Worm (Caenorhabditis elegans) whole organism, young adult: ENCODE results near the gene B0334.5.

Source experiments
- C06A6.2 ChIP-seq: fragments of 200-800 bp; sonication (Bioruptor generic); conservative IDR thresholded peaks from 2 replicates; pipeline ENCODE4 v1.3.6; 2022; ENCODE audit warnings: missing genetic modification characterization, missing compliant biosample characterization
- C17E4.6 ChIP-seq: fragments of 200-800 bp; sonication (Bioruptor generic); IDR thresholded peaks from 2 replicates; pipeline ENCODE4 v1.3.6; 2022; ENCODE audit warnings: missing genetic modification reagents, missing genetic modification characterization, missing compliant biosample characterization
- F10E7.11 ChIP-seq: sonication (generic microtip); optimal IDR thresholded peaks from 2 replicates; lab custom pipeline; 2017; ENCODE audit warnings: mild to moderate bottlenecking, missing genetic modification characterization, moderate library complexity, missing compliant biosample characterization
- F37B4.10 ChIP-seq: fragments of 200-800 bp; sonication (Bioruptor generic); IDR thresholded peaks from 2 replicates; pipeline ENCODE4 v1.3.6; 2022; ENCODE audit warnings: missing genetic modification characterization, missing compliant biosample characterization
- F49E8.2 ChIP-seq: sonication (generic microtip); optimal IDR thresholded peaks from 3 replicates; lab custom pipeline; 2017; ENCODE audit warnings: missing genetic modification characterization, mild to moderate bottlenecking, missing compliant biosample characterization, antibody characterized with exemption, moderate library complexity; ENCODE audit not compliant: insufficient read depth
- F57C9.4 ChIP-seq: sonication (generic microtip); optimal IDR thresholded peaks from 2 replicates; lab custom pipeline; 2017; ENCODE audit warnings: mild to moderate bottlenecking, missing genetic modification characterization, missing compliant biosample characterization
- K12H6.12 ChIP-seq: fragments of 200-800 bp; sonication (Bioruptor generic); optimal IDR thresholded peaks from 2 replicates; lab custom pipeline; 2018; ENCODE audit warnings: mild to moderate bottlenecking, missing genetic modification characterization, missing compliant biosample characterization
- T07F8.4 ChIP-seq: sonication (generic microtip); optimal IDR thresholded peaks from 2 replicates; lab custom pipeline; 2016; ENCODE audit warnings: mild to moderate bottlenecking, missing genetic modification characterization, moderate library complexity, missing compliant biosample characterization
- Y53F4B.3 ChIP-seq: fragments of 200-800 bp; sonication (Bioruptor generic); IDR thresholded peaks from 2 replicates; pipeline ENCODE4 v1.3.6; 2022; ENCODE audit warnings: missing genetic modification reagents, missing genetic modification characterization, missing compliant biosample characterization
- Y67H2A.10 ChIP-seq: fragments of 200-800 bp; sonication (Bioruptor generic); conservative IDR thresholded peaks from 2 replicates; pipeline ENCODE4 v1.3.6; 2022; ENCODE audit warnings: missing genetic modification reagents, missing genetic modification characterization, missing compliant biosample characterization
- Y95B8A.8 ChIP-seq: fragments of 200-800 bp; sonication (Bioruptor generic); IDR thresholded peaks from 2 replicates; pipeline ENCODE4 v1.3.6; 2022; ENCODE audit warnings: missing genetic modification reagents, missing genetic modification characterization, missing compliant biosample characterization
- akir-1 ChIP-seq: fragments of 200-800 bp; sonication (Bioruptor generic); optimal IDR thresholded peaks from 2 replicates; lab custom pipeline; 2018; ENCODE audit warnings: mild to moderate bottlenecking, missing genetic modification characterization, moderate library complexity, missing compliant biosample characterization
- aptf-3 ChIP-seq: fragments of 200-800 bp; sonication (Bioruptor generic); IDR thresholded peaks from 2 replicates; pipeline ENCODE4 v1.3.6; 2022; ENCODE audit warnings: missing genetic modification characterization, missing compliant biosample characterization
- attf-6 ChIP-seq: fragments of 200-800 bp; sonication (Bioruptor generic); IDR thresholded peaks from 2 replicates; pipeline ENCODE4 v1.3.6; 2022; ENCODE audit warnings: missing genetic modification reagents, missing genetic modification characterization, missing compliant biosample characterization
- ccch-3 ChIP-seq: fragments of 200-800 bp; sonication (Bioruptor generic); optimal IDR thresholded peaks from 2 replicates; lab custom pipeline; 2018; ENCODE audit warnings: mild to moderate bottlenecking, missing genetic modification characterization, missing compliant biosample characterization
- cebp-1 ChIP-seq, 2 experiments: fragments of 200-800 bp in 1 of 2; sonication (Bioruptor generic) in 1 of 2; sonication (generic microtip) in 1 of 2; IDR thresholded peaks in 1 of 2; optimal IDR thresholded peaks in 1 of 2; 2 replicates each; pipeline versions ENCODE4 v1.3.6 to Lab custom; 2017 to 2022; ENCODE audit warnings: missing compliant biosample characterization in 2 of 2, missing genetic modification characterization in 2 of 2, mild to moderate bottlenecking in 1 of 2, missing genetic modification reagents in 1 of 2, moderate library complexity in 1 of 2
- ceh-27 ChIP-seq: fragments of 200-800 bp; sonication (Bioruptor generic); optimal IDR thresholded peaks from 2 replicates; lab custom pipeline; 2018; ENCODE audit warnings: mild to moderate bottlenecking, missing genetic modification characterization, moderate library complexity, missing compliant biosample characterization
- ceh-40 ChIP-seq: fragments of 200-800 bp; sonication (Bioruptor generic); IDR thresholded peaks from 2 replicates; pipeline ENCODE4 v1.3.6; 2022; ENCODE audit warnings: missing genetic modification characterization, missing compliant biosample characterization
- chd-7 ChIP-seq: sonication (generic microtip); optimal IDR thresholded peaks from 2 replicates; lab custom pipeline; 2016; ENCODE audit warnings: mild to moderate bottlenecking, missing genetic modification characterization, moderate library complexity, missing compliant biosample characterization
- dpff-1 ChIP-seq: sonication (generic microtip); optimal IDR thresholded peaks from 2 replicates; lab custom pipeline; 2017; ENCODE audit warnings: mild to moderate bottlenecking, missing genetic modification characterization, missing compliant biosample characterization
- dpl-1 ChIP-seq: fragments of 150-350 bp; optimal IDR thresholded peaks from 2 replicates; lab custom pipeline; 2014; ENCODE audit warnings: missing biosample characterization, missing genetic modification reagents, missing genetic modification characterization
- efl-1 ChIP-seq: fragments of 150-350 bp; optimal IDR thresholded peaks from 2 replicates; lab custom pipeline; 2014; ENCODE audit warnings: missing biosample characterization, missing genetic modification reagents, missing genetic modification characterization
- egl-18 ChIP-seq: fragments of 200-800 bp; sonication (Bioruptor generic); IDR thresholded peaks from 2 replicates; pipeline ENCODE4 v1.3.6; 2022; ENCODE audit warnings: missing genetic modification reagents, missing genetic modification characterization, missing compliant biosample characterization
- egrh-3 ChIP-seq: fragments of 200-800 bp; sonication (Bioruptor generic); IDR thresholded peaks from 2 replicates; pipeline ENCODE4 v1.3.6; 2022; ENCODE audit warnings: missing genetic modification reagents, missing genetic modification characterization, missing compliant biosample characterization
- gei-17 ChIP-seq: fragments of 200-800 bp; sonication (Bioruptor generic); optimal IDR thresholded peaks from 2 replicates; lab custom pipeline; 2018; ENCODE audit warnings: mild to moderate bottlenecking, missing genetic modification characterization, missing compliant biosample characterization
- hmg-1.2 ChIP-seq: fragments of 200-800 bp; sonication (Bioruptor generic); IDR thresholded peaks from 2 replicates; pipeline ENCODE4 v1.3.6; 2022; ENCODE audit warnings: missing genetic modification reagents, missing genetic modification characterization, missing compliant biosample characterization
- hmg-20 ChIP-seq: fragments of 200-800 bp; sonication (Bioruptor generic); IDR thresholded peaks from 2 replicates; pipeline ENCODE4 v1.3.6; 2022; ENCODE audit warnings: missing genetic modification reagents, missing genetic modification characterization, missing compliant biosample characterization
- hsf-1 ChIP-seq: fragments of 200-800 bp; sonication (Bioruptor generic); IDR thresholded peaks from 2 replicates; pipeline ENCODE4 v1.3.6; 2022; ENCODE audit warnings: missing genetic modification reagents, missing genetic modification characterization, missing compliant biosample characterization
- lag-1 ChIP-seq: fragments of 200-800 bp; sonication (Bioruptor generic); IDR thresholded peaks from 2 replicates; pipeline ENCODE4 v1.3.6; 2022; ENCODE audit warnings: missing genetic modification reagents, missing genetic modification characterization, missing compliant biosample characterization
- let-526 ChIP-seq: fragments of 200-800 bp; sonication (Bioruptor generic); IDR thresholded peaks from 2 replicates; pipeline ENCODE4 v1.3.6; 2022; ENCODE audit warnings: missing genetic modification reagents, missing genetic modification characterization, missing compliant biosample characterization
- lsy-27 ChIP-seq: sonication (generic microtip); optimal IDR thresholded peaks from 2 replicates; lab custom pipeline; 2017; ENCODE audit warnings: missing genetic modification characterization, mild to moderate bottlenecking, missing compliant biosample characterization, antibody characterized with exemption, missing genotype, borderline replicate concordance; ENCODE audit not compliant: insufficient read depth
- madf-10 ChIP-seq: sonication (generic microtip); optimal IDR thresholded peaks from 2 replicates; lab custom pipeline; 2016; ENCODE audit warnings: mild to moderate bottlenecking, missing genetic modification characterization, missing compliant biosample characterization
- mcd-1 ChIP-seq: fragments of 200-800 bp; sonication (Bioruptor generic); IDR thresholded peaks from 2 replicates; pipeline ENCODE4 v1.3.6; 2022; ENCODE audit warnings: missing genetic modification reagents, missing genetic modification characterization, missing compliant biosample characterization
- nfya-1 ChIP-seq: sonication (generic microtip); optimal IDR thresholded peaks from 2 replicates; lab custom pipeline; 2017; ENCODE audit warnings: antibody characterized with exemption, missing compliant biosample characterization, missing genetic modification characterization, borderline replicate concordance; ENCODE audit not compliant: insufficient read depth
- nhr-179 ChIP-seq: sonication (generic microtip); optimal IDR thresholded peaks from 2 replicates; lab custom pipeline; 2016; ENCODE audit warnings: mild to moderate bottlenecking, missing genetic modification characterization, missing compliant biosample characterization
- nhr-80 ChIP-seq: sonication (generic microtip); optimal IDR thresholded peaks from 2 replicates; lab custom pipeline; 2016; ENCODE audit warnings: missing genetic modification characterization, missing compliant biosample characterization
- nhr-90 ChIP-seq: sonication (generic microtip); optimal IDR thresholded peaks from 2 replicates; lab custom pipeline; 2016; ENCODE audit warnings: missing genotype, mild to moderate bottlenecking, missing genetic modification characterization, missing compliant biosample characterization
- pha-4 ChIP-seq: fragments of 150-350 bp; sonication (generic microtip); optimal IDR thresholded peaks from 2 replicates; lab custom pipeline; 2014; ENCODE audit warnings: missing biosample characterization, missing genetic modification reagents, missing genetic modification characterization
- rcor-1 ChIP-seq: fragments of 200-800 bp; sonication (Bioruptor generic); IDR thresholded peaks from 2 replicates; pipeline ENCODE4 v1.3.6; 2022; ENCODE audit warnings: missing genetic modification reagents, missing genetic modification characterization, missing compliant biosample characterization
- repo-1 ChIP-seq: sonication (generic microtip); optimal IDR thresholded peaks from 2 replicates; lab custom pipeline; 2017; ENCODE audit warnings: mild to moderate bottlenecking, missing genetic modification characterization, missing compliant biosample characterization
- tlf-1 ChIP-seq: fragments of 200-800 bp; sonication (Bioruptor generic); optimal IDR thresholded peaks from 2 replicates; lab custom pipeline; 2018; ENCODE audit warnings: mild to moderate bottlenecking, missing genetic modification characterization, missing compliant biosample characterization
- unc-62 ChIP-seq: fragments of 150-350 bp; optimal IDR thresholded peaks from 2 replicates; lab custom pipeline; 2014; ENCODE audit warnings: missing biosample characterization, missing genetic modification reagents, missing genetic modification characterization
- zim-3 ChIP-seq: sonication (generic microtip); optimal IDR thresholded peaks from 2 replicates; lab custom pipeline; 2017; ENCODE audit warnings: mild to moderate bottlenecking, missing genetic modification characterization, moderate library complexity, missing compliant biosample characterization
- ztf-25 ChIP-seq: fragments of 200-800 bp; sonication (Bioruptor generic); IDR thresholded peaks from 2 replicates; pipeline ENCODE4 v1.3.6; 2022; ENCODE audit warnings: missing genetic modification reagents, missing genetic modification characterization, missing compliant biosample characterization
- ztf-26 ChIP-seq: sonication (generic microtip); optimal IDR thresholded peaks from 2 replicates; lab custom pipeline; 2017; ENCODE audit warnings: missing genetic modification characterization, missing compliant biosample characterization
- ztf-28 ChIP-seq: fragments of 200-800 bp; sonication (Bioruptor generic); IDR thresholded peaks from 2 replicates; pipeline ENCODE4 v1.3.6; 2022; ENCODE audit warnings: missing genetic modification reagents, missing genetic modification characterization, missing compliant biosample characterization
- ztf-3 ChIP-seq: fragments of 200-800 bp; sonication (Bioruptor generic); optimal IDR thresholded peaks from 2 replicates; lab custom pipeline; 2018; ENCODE audit warnings: mild to moderate bottlenecking, missing genetic modification characterization, missing compliant biosample characterization

Gene B0334.5

DNA sequence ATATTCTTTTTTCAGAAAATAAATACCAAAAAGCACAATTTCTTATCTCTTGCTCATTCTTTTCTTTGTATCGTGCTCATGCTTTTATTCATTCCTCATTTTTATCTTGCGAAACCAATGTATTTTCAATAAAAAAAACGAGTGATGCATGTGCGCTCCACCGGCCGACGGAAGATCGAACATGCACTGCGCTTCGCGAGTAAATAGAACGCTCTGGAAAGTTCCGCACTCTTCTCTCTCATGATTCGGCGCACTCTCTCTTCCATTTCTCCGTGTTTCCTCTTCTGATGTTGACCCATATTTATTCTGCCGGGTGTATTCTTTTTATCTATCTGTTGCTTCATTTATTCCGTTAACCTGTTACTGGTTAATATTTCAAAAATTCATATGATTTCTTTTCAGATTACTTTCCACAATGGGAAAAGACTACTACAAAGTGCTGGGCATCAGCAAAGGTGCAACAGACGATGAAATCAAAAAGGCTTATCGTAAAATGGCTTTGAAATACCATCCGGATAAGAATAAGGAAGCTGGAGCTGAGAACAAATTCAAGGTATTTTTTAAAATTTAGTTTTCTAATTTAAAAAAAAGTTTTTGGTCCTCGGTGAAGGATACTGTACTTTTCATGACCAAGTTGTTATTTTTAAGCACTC is 48.0 kb downstream of the B0334.5 start, which contains the start of gene dnj-13 (continued):
- TF ChIP-seq madf-10 (tag; lab: Kevin White, UChicago) (peak; percentile 77), rcor-1 (peak; percentile 94), zim-3 (tag; lab: Kevin White, UChicago) (peak; percentile 89), ztf-25 (GFP tag; lab: Robert Waterston, UW) (peak; percentile 85; the same call in 1 of the 2 replicates), mcd-1 (GFP tag; lab: Robert Waterston, UW) (peak; percentile 99), Y95B8A.8 (GFP tag; lab: Robert Waterston, UW) (peak; percentile 95), pha-4 (peak; percentile 41), nhr-90 (tag; lab: Kevin White, UChicago) (peak; percentile 49), nhr-179 (tag; lab: Kevin White, UChicago) (no peak), T07F8.4 (tag; lab: Kevin White, UChicago) (no peak), F57C9.4 (tag; lab: Kevin White, UChicago) (no peak), ztf-28 (peak; percentile 83; the same call in 1 of the 2 replicates), aptf-3 (GFP tag; lab: Robert Waterston, UW) (peak; percentile 89; the same call in 1 of the 2 replicates), F37B4.10 (GFP tag; lab: Robert Waterston, UW) (0 out of 2 replicates have a peak, but pooled peaks have one; percentile 14), tlf-1 (GFP tag; lab: Kevin White, UChicago) (peak; percentile 96), ceh-40 (GFP tag; lab: Robert Waterston, UW) (peak; percentile 86), attf-6 (peak; percentile 84), egl-18 (GFP tag; lab: Robert Waterston, UW) (peak; percentile 92), K12H6.12 (tag; lab: Kevin White, UChicago) (peak; percentile 95), C06A6.2 (peak; percentile 89), F49E8.2 (tag; lab: Kevin White, UChicago) (peak; percentile 78), chd-7 (tag; lab: Kevin White, UChicago) (peak; percentile 98), cebp-1 (GFP tag; IDR thresholded peaks at IDR 0.05; lab: Robert Waterston, UW) (peak; percentile 94), cebp-1 (tag; optimal IDR thresholded peaks at IDR 0.05; lab: Kevin White, UChicago) (peak; percentile 97), ccch-3 (no peak), let-526 (GFP tag; lab: Robert Waterston, UW) (peak; percentile 98), ceh-27 (GFP tag; lab: Kevin White, UChicago) (peak; percentile 97), dpff-1 (tag; lab: Kevin White, UChicago) (peak; percentile 58), gei-17 (GFP tag; lab: Kevin White, UChicago) (peak; percentile 86), egrh-3 (GFP tag; lab: Robert Waterston, UW) (peak; percentile 54), efl-1 (GFP tag; lab: Kevin White, UChicago) (peak; percentile 54), C17E4.6 (GFP tag; lab: Robert Waterston, UW) (peak; percentile 94), unc-62 (GFP tag; lab: Kevin White, UChicago) (no peak), nhr-80 (tag; lab: Kevin White, UChicago) (peak; percentile 45), hmg-20 (GFP tag; lab: Robert Waterston, UW) (peak; percentile 84), akir-1 (GFP tag; lab: Kevin White, UChicago) (peak; percentile 89), repo-1 (peak; percentile 91), ztf-3 (GFP tag; lab: Kevin White, UChicago) (peak; percentile 84), Y53F4B.3 (GFP tag; lab: Robert Waterston, UW) (peak; percentile 36; the same call in 1 of the 2 replicates), hmg-1.2 (GFP tag; lab: Robert Waterston, UW) (peak; percentile 79), lsy-27 (no peak), ztf-26 (tag; lab: Kevin White, UChicago) (peak; percentile 96), hsf-1 (GFP tag; lab: Robert Waterston, UW) (peak; percentile 100), nfya-1 (tag; lab: Kevin White, UChicago) (no peak), lag-1 (no peak), dpl-1 (peak; percentile 6), Y67H2A.10 (GFP tag; lab: Robert Waterston, UW) (peak; percentile 95), F10E7.11 (tag; lab: Kevin White, UChicago) (peak; percentile 94)
